Fruit fly (Drosophila melanogaster) whole organism, embryonic: Measurements from ENCODE around the gene CG46463.
A peak's percentile ranks its signal among the peaks of the same experiment; 100 is the strongest.

Experiments used
- CG10654 ChIP-seq: fragments of 200-800 bp; sonication (Bioruptor generic); optimal IDR thresholded peaks from 2 replicates; lab custom pipeline; 2016; ENCODE audit warnings: missing biosample characterization, missing genetic modification characterization
- CG12236 ChIP-seq: fragments of 200-800 bp; sonication (Bioruptor generic); optimal IDR thresholded peaks from 2 replicates; lab custom pipeline; 2016; ENCODE audit warnings: missing biosample characterization, missing genetic modification characterization
- CG1792 ChIP-seq: fragments of 200-800 bp; sonication (Bioruptor generic); optimal IDR thresholded peaks from 2 replicates; lab custom pipeline; 2016; ENCODE audit warnings: missing biosample characterization, missing genetic modification characterization
- CG31224 ChIP-seq: fragments of 200-800 bp; sonication (Bioruptor generic); IDR thresholded peaks from 2 replicates; pipeline ENCODE4 v1.3.6; 2022; ENCODE audit warnings: missing biosample characterization, missing genetic modification characterization
- CG8478 ChIP-seq: fragments of >200 bp; optimal IDR thresholded peaks from 2 replicates; lab custom pipeline; 2018
- HLH4C ChIP-seq: fragments of 200-800 bp; sonication (Bioruptor generic); IDR thresholded peaks from 3 replicates; pipeline ENCODE4 v1.3.6; 2022; ENCODE audit warnings: missing biosample characterization, missing genetic modification characterization; ENCODE audit not compliant: partially characterized antibody
- NfI ChIP-seq: fragments of 200-800 bp; sonication (Bioruptor generic); optimal IDR thresholded peaks from 3 replicates; lab custom pipeline; 2018; ENCODE audit warnings: missing biosample characterization, mild to moderate bottlenecking, missing genetic modification characterization, moderate library complexity
- Six4 ChIP-seq: fragments of 200-800 bp; sonication (Bioruptor generic); optimal IDR thresholded peaks from 2 replicates; lab custom pipeline; 2016; ENCODE audit warnings: missing biosample characterization, missing genetic modification characterization
- Stat92E ChIP-seq, 3 experiments: fragments of >200 bp in 2 of 3; fragments of 200-800 bp in 1 of 3; sonication (Bioruptor generic) in 1 of 3; optimal IDR thresholded peaks; 2 replicates each; lab custom pipeline; 2017 to 2019; ENCODE audit warnings: missing biosample characterization in 3 of 3, missing genetic modification characterization in 3 of 3, mild to moderate bottlenecking in 1 of 3, moderate library complexity in 1 of 3
- aop ChIP-seq: fragments of 200-800 bp; sonication (Bioruptor generic); IDR thresholded peaks from 2 replicates; pipeline ENCODE4 v1.3.6; 2022; ENCODE audit warnings: missing biosample characterization, missing genetic modification characterization
- corto ChIP-seq: fragments of 200-800 bp; sonication (Bioruptor generic); optimal IDR thresholded peaks from 2 replicates; lab custom pipeline; 2016; ENCODE audit warnings: missing biosample characterization, mild to moderate bottlenecking, missing genetic modification characterization, moderate library complexity
- h ChIP-seq: fragments of >200 bp; optimal IDR thresholded peaks from 2 replicates; lab custom pipeline; 2017
- klu ChIP-seq: fragments of 200-800 bp; sonication (Bioruptor generic); IDR thresholded peaks from 2 replicates; pipeline ENCODE4 v1.3.6; 2022; ENCODE audit warnings: missing biosample characterization, missing genetic modification characterization
- lov ChIP-seq, 2 experiments: fragments of 200-800 bp in 1 of 2; fragments of >200 bp in 1 of 2; sonication (Bioruptor generic) in 1 of 2; IDR thresholded peaks in 1 of 2; optimal IDR thresholded peaks in 1 of 2; 2 replicates in 1 of 2; 3 replicates in 1 of 2; pipeline versions ENCODE4 v1.3.6 to Lab custom; 2017 to 2022; ENCODE audit warnings: missing biosample characterization in 1 of 2, missing genetic modification characterization in 1 of 2

dm6 chr3L:3432656-3433344 lies 28.3 kb upstream of the CG46463 start:
- TF ChIP-seq corto (GFP tag; lab: Kevin White, UChicago) (peak; percentile 16), CG10654 (GFP tag; lab: Kevin White, UChicago) (peak; percentile 58), aop (peak; percentile 36; the same call in 1 of the 2 replicates), CG12236 (no peak), h (lab: Kevin White, UChicago) (no peak), CG1792 (GFP tag; lab: Kevin White, UChicago) (peak; percentile 38), HLH4C (GFP tag; lab: Robert Waterston, UW) (no peak), Stat92E (GFP tag; optimal IDR thresholded peaks at IDR 0.05; lab: Kevin White, UChicago) (no peak), CG31224 (GFP tag; lab: Robert Waterston, UW) (peak; percentile 76), NfI (GFP tag; lab: Kevin White, UChicago) (peak; percentile 75), CG8478 (no peak), lov (optimal IDR thresholded peaks at IDR 0.05; lab: Kevin White, UChicago) (no peak), lov (GFP tag; IDR thresholded peaks at IDR 0.05; lab: Robert Waterston, UW) (0 out of 3 replicates have a peak, but pooled peaks have one; percentile 44), Six4 (GFP tag; lab: Kevin White, UChicago) (peak; percentile 58), klu (GFP tag; lab: Robert Waterston, UW) (peak; percentile 84)
